Fruit fly (Drosophila melanogaster) whole organism, wandering third instar larva: ENCODE data around the gene CG10859.
A peak's percentile ranks its signal among the peaks of the same experiment; 100 is the strongest.

Experiments used
- GATAd ChIP-seq: sonication (Bioruptor generic); optimal IDR thresholded peaks from 2 replicates; lab custom pipeline; 2016; ENCODE audit warnings: missing biosample characterization, missing genetic modification characterization
- HLH106 ChIP-seq: fragments of 200-800 bp; optimal IDR thresholded peaks from 3 replicates; lab custom pipeline; 2019; ENCODE audit warnings: missing biosample characterization, mild to moderate bottlenecking, missing genetic modification characterization, moderate library complexity
- N ChIP-seq: fragments of >200 bp; optimal IDR thresholded peaks from 2 replicates; lab custom pipeline; 2018; ENCODE audit warnings: missing biosample characterization, missing external identifiers, missing genetic modification characterization
- Sp1 ChIP-seq: fragments of 200-800 bp; sonication (Bioruptor generic); optimal IDR thresholded peaks from 3 replicates; lab custom pipeline; 2019; ENCODE audit warnings: missing biosample characterization, mild to moderate bottlenecking, missing genetic modification characterization, moderate library complexity

DNA sequence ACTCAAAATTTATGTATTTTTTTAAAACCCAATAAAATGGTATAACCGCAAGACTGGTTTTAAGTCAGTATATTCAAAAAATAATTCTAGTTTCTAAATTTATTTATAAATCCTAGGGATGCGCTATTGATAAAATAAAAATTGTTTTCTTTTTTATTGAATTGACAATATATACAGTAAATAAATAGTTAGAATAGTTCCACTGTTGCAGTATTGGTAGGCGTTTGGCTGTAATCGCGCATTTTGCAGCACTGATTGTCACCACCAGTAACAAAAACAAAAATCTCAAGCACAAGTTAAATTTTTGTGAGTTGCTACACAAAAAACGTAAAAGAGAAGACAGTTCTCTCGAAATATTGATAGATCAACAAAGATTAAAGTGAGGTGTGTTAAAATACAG, 29.5 kb downstream of the CG10859 start, which contains the start of gene CG31855:
- TF ChIP-seq Sp1 (GFP tag; lab: Kevin White, UChicago): peak; percentile 80
- TF ChIP-seq N (GFP tag; lab: Kevin White, UChicago): no peak
- TF ChIP-seq HLH106: peak; percentile 78
- peak; percentile 67 for TF ChIP-seq GATAd
